Worm (Caenorhabditis elegans) whole organism, L4 larva: ENCODE results near the gene ral-1.
"Not testable (repeated sequence)": the region's sequence is repeated elsewhere in the genome, so short reads cannot be mapped to it uniquely, and the experiment has no call there.

Experiments used
- F44E2.7 ChIP-seq: fragments of 200-800 bp; sonication (Bioruptor generic); IDR thresholded peaks from 2 replicates; pipeline ENCODE4 v2.1.2; 2022; ENCODE audit warnings: missing genetic modification characterization, missing compliant biosample characterization
- F49E8.2 ChIP-seq: sonication (generic microtip); optimal IDR thresholded peaks from 2 replicates; lab custom pipeline; 2016; ENCODE audit warnings: missing compliant biosample characterization, mild to moderate bottlenecking, missing genetic modification characterization, borderline replicate concordance
- Y105C5A.15 ChIP-seq: fragments of 200-800 bp; sonication (Bioruptor generic); IDR thresholded peaks from 2 replicates; pipeline ENCODE4 v1.3.6; 2022; ENCODE audit warnings: missing genetic modification characterization, missing compliant biosample characterization
- Y5F2A.4 ChIP-seq: fragments of 200-800 bp; sonication (Bioruptor generic); optimal IDR thresholded peaks from 2 replicates; lab custom pipeline; 2018; ENCODE audit warnings: mild to moderate bottlenecking, missing genetic modification characterization, missing compliant biosample characterization
- Y75B8A.6 ChIP-seq: fragments of 200-800 bp; sonication (Bioruptor generic); IDR thresholded peaks from 2 replicates; pipeline ENCODE4 v1.3.6; 2022; ENCODE audit warnings: missing genetic modification reagents, missing genetic modification characterization, missing compliant biosample characterization
- ZK546.5 ChIP-seq, 2 experiments: sonication (generic microtip); optimal IDR thresholded peaks; 2 replicates each; lab custom pipeline; 2017; ENCODE audit warnings: missing biosample characterization in 2 of 2, missing genetic modification characterization in 2 of 2
- aha-1 ChIP-seq: fragments of 150-350 bp; peaks from one replicate; lab custom pipeline; 2014; ENCODE audit warnings: missing biosample characterization, missing genetic modification characterization
- arid-1 ChIP-seq: fragments of 200-800 bp; sonication (Bioruptor generic); conservative IDR thresholded peaks from 2 replicates; pipeline ENCODE4 v1.3.6; 2022; ENCODE audit warnings: missing genetic modification reagents, missing genetic modification characterization, missing compliant biosample characterization
- attf-4 ChIP-seq: sonication (generic microtip); optimal IDR thresholded peaks from 3 replicates; lab custom pipeline; 2017; ENCODE audit warnings: missing biosample characterization, missing genetic modification characterization
- ceh-32 ChIP-seq: sonication (generic microtip); optimal IDR thresholded peaks from 2 replicates; lab custom pipeline; 2016; ENCODE audit warnings: mild to moderate bottlenecking, missing genetic modification characterization, missing compliant biosample characterization; ENCODE audit not compliant: poor library complexity
- ceh-44 ChIP-seq: fragments of 200-800 bp; sonication (Bioruptor generic); IDR thresholded peaks from 2 replicates; pipeline ENCODE4 v1.3.6; 2022; ENCODE audit warnings: missing genetic modification reagents, missing genetic modification characterization, missing compliant biosample characterization
- ceh-62 ChIP-seq: sonication (generic microtip); optimal IDR thresholded peaks from 2 replicates; lab custom pipeline; 2017; ENCODE audit warnings: missing biosample characterization, missing genetic modification characterization
- daf-8 ChIP-seq: fragments of 200-800 bp; sonication (Bioruptor generic); IDR thresholded peaks from 2 replicates; pipeline ENCODE4 v1.3.6; 2022; ENCODE audit warnings: missing genetic modification characterization, missing compliant biosample characterization
- fos-1 ChIP-seq: fragments of 150-350 bp; optimal IDR thresholded peaks from 2 replicates; lab custom pipeline; 2014; ENCODE audit warnings: missing biosample characterization, missing genetic modification characterization
- gei-8 ChIP-seq: fragments of 200-800 bp; sonication (Bioruptor generic); optimal IDR thresholded peaks from 2 replicates; lab custom pipeline; 2018; ENCODE audit warnings: mild to moderate bottlenecking, missing genetic modification characterization, missing compliant biosample characterization
- jun-1 ChIP-seq: fragments of 150-350 bp; optimal IDR thresholded peaks from 2 replicates; lab custom pipeline; 2014; ENCODE audit warnings: missing biosample characterization, missing genetic modification reagents, missing genetic modification characterization
- lin-1 ChIP-seq: fragments of 200-800 bp; sonication (Bioruptor generic); IDR thresholded peaks from 2 replicates; pipeline ENCODE4 v1.3.6; 2022; ENCODE audit warnings: missing genetic modification reagents, missing genetic modification characterization, missing compliant biosample characterization
- lin-38 ChIP-seq: fragments of 200-800 bp; sonication (Bioruptor generic); IDR thresholded peaks from 2 replicates; pipeline ENCODE4 v1.3.6; 2022; ENCODE audit warnings: missing genetic modification reagents, missing genetic modification characterization, missing compliant biosample characterization
- lir-3 ChIP-seq: sonication (generic microtip); optimal IDR thresholded peaks from 2 replicates; lab custom pipeline; 2016; ENCODE audit warnings: mild to moderate bottlenecking, missing genetic modification characterization, missing compliant biosample characterization
- madf-5 ChIP-seq, 2 experiments: fragments of 200-800 bp; sonication (Bioruptor generic); IDR thresholded peaks; 2 replicates each; pipeline ENCODE4 v1.3.6; 2022; ENCODE audit warnings: missing compliant biosample characterization in 2 of 2, missing genetic modification characterization in 2 of 2
- madf-9 ChIP-seq: fragments of 200-800 bp; sonication (Bioruptor generic); conservative IDR thresholded peaks from 2 replicates; pipeline ENCODE4 v1.3.6; 2022; ENCODE audit warnings: missing genetic modification reagents, missing genetic modification characterization, missing compliant biosample characterization
- mdl-1 ChIP-seq, 2 experiments: fragments of 150-350 bp in 1 of 2; sonication (generic microtip) in 1 of 2; optimal IDR thresholded peaks; 2 replicates each; lab custom pipeline; 2014 to 2017; ENCODE audit warnings: missing biosample characterization in 2 of 2, missing genetic modification characterization in 2 of 2
- mep-1 ChIP-seq: fragments of 150-350 bp; sonication (generic microtip); optimal IDR thresholded peaks from 3 replicates; lab custom pipeline; 2014; ENCODE audit warnings: missing biosample characterization, missing genetic modification characterization
- nhr-28 ChIP-seq: fragments of 150-350 bp; optimal IDR thresholded peaks from 2 replicates; lab custom pipeline; 2014; ENCODE audit warnings: missing biosample characterization, missing genetic modification characterization
- nhr-6 ChIP-seq: fragments of 150-350 bp; optimal IDR thresholded peaks from 2 replicates; lab custom pipeline; 2014; ENCODE audit warnings: missing biosample characterization, missing genetic modification characterization
- pha-4 ChIP-seq, 2 experiments: fragments of 150-350 bp in 1 of 2; fragments of 200-800 bp in 1 of 2; sonication (Bioruptor generic) in 1 of 2; IDR thresholded peaks in 1 of 2; optimal IDR thresholded peaks in 1 of 2; 2 replicates each; pipeline versions ENCODE4 v1.3.6 to Lab custom; 2014 to 2022; ENCODE audit warnings: missing genetic modification characterization in 2 of 2, missing genetic modification reagents in 2 of 2, missing biosample characterization in 1 of 2, missing compliant biosample characterization in 1 of 2
- php-3 ChIP-seq: fragments of 200-800 bp; sonication (Bioruptor generic); IDR thresholded peaks from 2 replicates; pipeline ENCODE4 v1.3.6; 2022; ENCODE audit warnings: missing genetic modification reagents, missing genetic modification characterization, missing compliant biosample characterization
- sdz-12 ChIP-seq: fragments of 200-800 bp; sonication (Bioruptor generic); optimal IDR thresholded peaks from 2 replicates; lab custom pipeline; 2018; ENCODE audit warnings: mild to moderate bottlenecking, missing genetic modification characterization, missing compliant biosample characterization
- set-16 ChIP-seq: fragments of 200-800 bp; sonication (Bioruptor generic); IDR thresholded peaks from 2 replicates; pipeline ENCODE4 v1.3.6; 2022; ENCODE audit warnings: missing genetic modification reagents, missing genetic modification characterization, missing compliant biosample characterization
- snpc-1.2 ChIP-seq: fragments of 200-800 bp; sonication (Bioruptor generic); IDR thresholded peaks from 2 replicates; pipeline ENCODE4 v1.3.6; 2022; ENCODE audit warnings: missing genetic modification reagents, missing genetic modification characterization, missing compliant biosample characterization
- tra-1 ChIP-seq: fragments of 200-800 bp; sonication (Bioruptor generic); IDR thresholded peaks from 2 replicates; pipeline ENCODE4 v1.3.6; 2022; ENCODE audit warnings: missing genetic modification reagents, missing genetic modification characterization, missing compliant biosample characterization
- unc-130 ChIP-seq: sonication (generic microtip); optimal IDR thresholded peaks from 2 replicates; lab custom pipeline; 2016; ENCODE audit warnings: missing genetic modification reagents, missing genetic modification characterization, missing compliant biosample characterization
- unc-39 ChIP-seq: sonication (generic microtip); optimal IDR thresholded peaks from 2 replicates; lab custom pipeline; 2017; ENCODE audit warnings: missing biosample characterization, missing genetic modification characterization
- unc-62 ChIP-seq, 3 experiments: fragments of 150-350 bp in 1 of 3; sonication (generic microtip); optimal IDR thresholded peaks in 2 of 3; peaks in 1 of 3; 1 replicate in 1 of 3; 2 replicates in 2 of 3; lab custom pipeline; 2014 to 2017; ENCODE audit warnings: missing biosample characterization in 3 of 3, missing genetic modification characterization in 3 of 3, missing genetic modification reagents in 3 of 3, missing genotype in 1 of 3
- zfp-3 ChIP-seq: fragments of 200-800 bp; sonication (Bioruptor generic); conservative IDR thresholded peaks from 2 replicates; pipeline ENCODE4 v1.3.6; 2022; ENCODE audit warnings: missing genetic modification reagents, missing genetic modification characterization, missing compliant biosample characterization
- zip-2 ChIP-seq: fragments of 150-350 bp; optimal IDR thresholded peaks from 2 replicates; lab custom pipeline; 2014; ENCODE audit warnings: missing biosample characterization, missing genetic modification characterization

Gene ral-1

ce11 chrIII:3323906-3324305, 12.8 kb downstream of the ral-1 start (continued):
- TF ChIP-seq mep-1 (tag; lab: Kevin White, UChicago): peak; percentile 61
- TF ChIP-seq arid-1: peak; percentile 34; the same call in 1 of the 2 replicates
- no peak for TF ChIP-seq mdl-1 (tag; optimal IDR thresholded peaks at IDR 0.05; lab: Kevin White, UChicago)
- TF ChIP-seq zfp-3 (GFP tag; lab: Robert Waterston, UW): 0 out of 2 replicates have a peak, but pooled peaks have one; percentile 38
- no peak for TF ChIP-seq sdz-12
- TF ChIP-seq ceh-62 (tag; lab: Kevin White, UChicago): no peak
- no peak for TF ChIP-seq lir-3 (tag; lab: Kevin White, UChicago)
- no peak for TF ChIP-seq unc-62 (GFP tag; optimal IDR thresholded peaks at IDR 0.05 in 1 of 2; lab: Kevin White, UChicago)
- TF ChIP-seq unc-62 (tag; optimal IDR thresholded peaks at IDR 0.05; lab: Kevin White, UChicago): no peak
- no peak for TF ChIP-seq attf-4 (tag; lab: Kevin White, UChicago)

- TF ChIP-seq zip-2 (tag; lab: Kevin White, UChicago) (no peak), ZK546.5 (tag; optimal IDR thresholded peaks at IDR 0.05; lab: Kevin White, UChicago) (no peak), aha-1 (tag; lab: Kevin White, UChicago) (peak; percentile 94), jun-1 (tag; lab: Kevin White, UChicago) (no peak)
Observed at ce11 chrIII:3329467-3329866, 18.4 kb downstream of the ral-1 start.

ce11 chrIII:3331767-3332166, 20.7 kb downstream of the ral-1 start:
- TF ChIP-seq tra-1 (GFP tag; lab: Robert Waterston, UW): no peak
- peak; percentile 42 for TF ChIP-seq F49E8.2
- TF ChIP-seq unc-130 (GFP tag; lab: Kevin White, UChicago): peak; percentile 23
- TF ChIP-seq unc-39: no peak
- no peak for TF ChIP-seq unc-62 (GFP tag; optimal IDR thresholded peaks at IDR 0.05 in 1 of 2; lab: Kevin White, UChicago)
- TF ChIP-seq unc-62 (tag; optimal IDR thresholded peaks at IDR 0.05; lab: Kevin White, UChicago): no peak
- no peak for TF ChIP-seq daf-8 (GFP tag; lab: Robert Waterston, UW)
- TF ChIP-seq lin-38 (GFP tag; lab: Robert Waterston, UW): peak; percentile 87
- no peak for TF ChIP-seq gei-8 (GFP tag; lab: Kevin White, UChicago)
- no peak for TF ChIP-seq fos-1
- TF ChIP-seq Y5F2A.4 (GFP tag; lab: Kevin White, UChicago): no peak
- no peak for TF ChIP-seq ceh-32 (tag; lab: Kevin White, UChicago)
- TF ChIP-seq mep-1 (tag; lab: Kevin White, UChicago): no peak
- TF ChIP-seq jun-1 (tag; lab: Kevin White, UChicago): no peak
- TF ChIP-seq zip-2 (tag; lab: Kevin White, UChicago): no peak
- TF ChIP-seq nhr-6 (tag; lab: Kevin White, UChicago): no peak

- not testable (repeated sequence) for TF ChIP-seq unc-62 (GFP tag; optimal IDR thresholded peaks at IDR 0.05 in 1 of 2; lab: Kevin White, UChicago); unc-62 (tag; optimal IDR thresholded peaks at IDR 0.05; lab: Kevin White, UChicago); nhr-28; nhr-6 (tag; lab: Kevin White, UChicago)
Observed at ce11 chrIII:3332736-3333135, 21.6 kb downstream of the ral-1 start, which contains the start of gene Y53G8AR.1. TSS of gene Y53G8AR.1 (plus strand) at chrIII:3333036.

- TF ChIP-seq set-16 (GFP tag; lab: Robert Waterston, UW): peak; percentile 28; the same call in 1 of the 2 replicates
- TF ChIP-seq, all 104 proteins: peak for 1; not testable (repeated sequence) for 103
Observed at ce11 chrIII:3334264-3334663, 23.2 kb downstream of the ral-1 start.

- TF ChIP-seq madf-9 (GFP tag; lab: Robert Waterston, UW) (0 out of 2 replicates have a peak, but pooled peaks have one; percentile 52), ceh-44 (GFP tag; lab: Robert Waterston, UW) (0 out of 2 replicates have a peak, but pooled peaks have one; percentile 44), Y105C5A.15 (GFP tag; lab: Robert Waterston, UW) (peak; percentile 78; the same call in 1 of the 2 replicates), set-16 (GFP tag; lab: Robert Waterston, UW) (peak; percentile 83), lin-1 (GFP tag; lab: Robert Waterston, UW) (0 out of 2 replicates have a peak, but pooled peaks have one; percentile 42), snpc-1.2 (GFP tag; lab: Robert Waterston, UW) (0 out of 2 replicates have a peak, but pooled peaks have one; percentile 16), madf-5 (GFP tag; IDR thresholded peaks at IDR 0.05; lab: Robert Waterston, UW) (peak in 1 of 2 experiments; percentile 91; a peak in 2 of 4 replicates), F44E2.7 (GFP tag; lab: Robert Waterston, UW) (peak; percentile 61; the same call in 1 of the 2 replicates), Y75B8A.6 (0 out of 2 replicates have a peak, but pooled peaks have one; percentile 69), php-3 (GFP tag; lab: Robert Waterston, UW) (peak; percentile 44; the same call in 1 of the 2 replicates), pha-4 (GFP tag; IDR thresholded peaks at IDR 0.05; lab: Robert Waterston, UW) (peak; percentile 84; the same call in 1 of the 2 replicates)
- not testable (repeated sequence) for TF ChIP-seq pha-4 (tag; optimal IDR thresholded peaks at IDR 0.05; lab: Kevin White, UChicago)
Observed at ce11 chrIII:3334941-3335559, 23.9 kb downstream of the ral-1 start.
